Worm (Caenorhabditis elegans) whole organism, young adult: ENCODE measurements around the gene str-3.
A peak's percentile ranks its signal among the peaks of the same experiment; 100 is the strongest.

Source experiments
- C17E4.6 ChIP-seq: fragments of 200-800 bp; sonication (Bioruptor generic); IDR thresholded peaks from 2 replicates; pipeline ENCODE4 v1.3.6; 2022; ENCODE audit warnings: missing genetic modification reagents, missing genetic modification characterization, missing compliant biosample characterization
- F10E7.11 ChIP-seq: sonication (generic microtip); optimal IDR thresholded peaks from 2 replicates; lab custom pipeline; 2017; ENCODE audit warnings: mild to moderate bottlenecking, missing genetic modification characterization, moderate library complexity, missing compliant biosample characterization
- F49E8.2 ChIP-seq: sonication (generic microtip); optimal IDR thresholded peaks from 3 replicates; lab custom pipeline; 2017; ENCODE audit warnings: missing genetic modification characterization, mild to moderate bottlenecking, missing compliant biosample characterization, antibody characterized with exemption, moderate library complexity; ENCODE audit not compliant: insufficient read depth
- F52B5.7 ChIP-seq: sonication (generic microtip); optimal IDR thresholded peaks from 2 replicates; lab custom pipeline; 2016; ENCODE audit warnings: mild to moderate bottlenecking, missing genetic modification characterization, missing compliant biosample characterization
- F57C9.4 ChIP-seq: sonication (generic microtip); optimal IDR thresholded peaks from 2 replicates; lab custom pipeline; 2017; ENCODE audit warnings: mild to moderate bottlenecking, missing genetic modification characterization, missing compliant biosample characterization
- K11D2.4 ChIP-seq: fragments of 200-800 bp; sonication (Bioruptor generic); IDR thresholded peaks from 2 replicates; pipeline ENCODE4 v1.3.6; 2022; ENCODE audit warnings: missing genetic modification reagents, missing genetic modification characterization, missing compliant biosample characterization
- T26A5.8 ChIP-seq: sonication (generic microtip); optimal IDR thresholded peaks from 2 replicates; lab custom pipeline; 2016; ENCODE audit warnings: missing genetic modification characterization, missing compliant biosample characterization
- Y79H2A.3 ChIP-seq: fragments of 200-800 bp; sonication (Bioruptor generic); conservative IDR thresholded peaks from 2 replicates; pipeline ENCODE4 v1.3.6; 2022; ENCODE audit warnings: missing genetic modification reagents, missing genetic modification characterization, missing compliant biosample characterization
- ama-1 ChIP-seq, 3 experiments: fragments of 150-350 bp in 1 of 3; sonication (generic microtip) in 2 of 3; optimal IDR thresholded peaks; 2 replicates each; lab custom pipeline; 2014 to 2018; ENCODE audit warnings: missing biosample characterization in 2 of 3, missing genetic modification characterization in 2 of 3, missing genetic modification reagents in 2 of 3
- atf-7 ChIP-seq: sonication (generic microtip); optimal IDR thresholded peaks from 2 replicates; lab custom pipeline; 2017; ENCODE audit warnings: mild to moderate bottlenecking, missing genetic modification characterization, missing compliant biosample characterization
- attf-6 ChIP-seq: fragments of 200-800 bp; sonication (Bioruptor generic); IDR thresholded peaks from 2 replicates; pipeline ENCODE4 v1.3.6; 2022; ENCODE audit warnings: missing genetic modification reagents, missing genetic modification characterization, missing compliant biosample characterization
- bed-1 ChIP-seq: fragments of 200-800 bp; sonication (Bioruptor generic); IDR thresholded peaks from 2 replicates; pipeline ENCODE4 v1.3.6; 2022; ENCODE audit warnings: missing genetic modification reagents, missing genetic modification characterization, missing compliant biosample characterization
- bed-2 ChIP-seq: fragments of 200-800 bp; sonication (Bioruptor generic); IDR thresholded peaks from 2 replicates; pipeline ENCODE4 v1.3.6; 2022; ENCODE audit warnings: missing genetic modification reagents, missing genetic modification characterization, missing compliant biosample characterization
- cebp-1 ChIP-seq, 2 experiments: fragments of 200-800 bp in 1 of 2; sonication (Bioruptor generic) in 1 of 2; sonication (generic microtip) in 1 of 2; IDR thresholded peaks in 1 of 2; optimal IDR thresholded peaks in 1 of 2; 2 replicates each; pipeline versions ENCODE4 v1.3.6 to Lab custom; 2017 to 2022; ENCODE audit warnings: missing compliant biosample characterization in 2 of 2, missing genetic modification characterization in 2 of 2, mild to moderate bottlenecking in 1 of 2, missing genetic modification reagents in 1 of 2, moderate library complexity in 1 of 2
- ceh-27 ChIP-seq: fragments of 200-800 bp; sonication (Bioruptor generic); optimal IDR thresholded peaks from 2 replicates; lab custom pipeline; 2018; ENCODE audit warnings: mild to moderate bottlenecking, missing genetic modification characterization, moderate library complexity, missing compliant biosample characterization
- ceh-79 ChIP-seq: sonication (generic microtip); optimal IDR thresholded peaks from 2 replicates; lab custom pipeline; 2017; ENCODE audit warnings: mild to moderate bottlenecking, missing genetic modification characterization, missing compliant biosample characterization
- chd-7 ChIP-seq: sonication (generic microtip); optimal IDR thresholded peaks from 2 replicates; lab custom pipeline; 2016; ENCODE audit warnings: mild to moderate bottlenecking, missing genetic modification characterization, moderate library complexity, missing compliant biosample characterization
- die-1 ChIP-seq: sonication (generic microtip); optimal IDR thresholded peaks from 2 replicates; lab custom pipeline; 2016; ENCODE audit warnings: missing genotype, mild to moderate bottlenecking, missing genetic modification characterization, missing compliant biosample characterization
- dpff-1 ChIP-seq: sonication (generic microtip); optimal IDR thresholded peaks from 2 replicates; lab custom pipeline; 2017; ENCODE audit warnings: mild to moderate bottlenecking, missing genetic modification characterization, missing compliant biosample characterization
- dpl-1 ChIP-seq: fragments of 150-350 bp; optimal IDR thresholded peaks from 2 replicates; lab custom pipeline; 2014; ENCODE audit warnings: missing biosample characterization, missing genetic modification reagents, missing genetic modification characterization
- ekl-4 ChIP-seq: fragments of 200-800 bp; sonication (Bioruptor generic); IDR thresholded peaks from 2 replicates; pipeline ENCODE4 v1.3.6; 2022; ENCODE audit warnings: missing genetic modification reagents, missing genetic modification characterization, missing compliant biosample characterization
- fkh-3 ChIP-seq: sonication (generic microtip); optimal IDR thresholded peaks from 2 replicates; lab custom pipeline; 2016; ENCODE audit warnings: mild to moderate bottlenecking, missing genetic modification characterization, missing compliant biosample characterization
- him-1 ChIP-seq: sonication (generic microtip); optimal IDR thresholded peaks from 2 replicates; lab custom pipeline; 2016; ENCODE audit warnings: missing genotype, missing genetic modification reagents, missing genetic modification characterization, missing compliant biosample characterization
- hlh-26 ChIP-seq: fragments of 200-800 bp; sonication (Bioruptor generic); conservative IDR thresholded peaks from 2 replicates; pipeline ENCODE4 v1.3.6; 2022; ENCODE audit warnings: missing genetic modification reagents, missing genetic modification characterization, missing compliant biosample characterization
- hrde-1 ChIP-seq: sonication (generic microtip); optimal IDR thresholded peaks from 2 replicates; lab custom pipeline; 2016; ENCODE audit warnings: missing genetic modification characterization, mild to moderate bottlenecking, missing compliant biosample characterization, moderate library complexity, missing genotype, missing genetic modification reagents, borderline replicate concordance
- let-607 ChIP-seq, 2 experiments: fragments of 200-800 bp in 1 of 2; sonication (Bioruptor generic) in 1 of 2; sonication (generic microtip) in 1 of 2; optimal IDR thresholded peaks; 2 replicates each; lab custom pipeline; 2016 to 2018; ENCODE audit warnings: mild to moderate bottlenecking in 2 of 2, missing compliant biosample characterization in 2 of 2, missing genetic modification characterization in 2 of 2, moderate library complexity in 2 of 2, missing genotype in 1 of 2
- lin-54 ChIP-seq: fragments of 200-800 bp; sonication (Bioruptor generic); optimal IDR thresholded peaks from 2 replicates; lab custom pipeline; 2018; ENCODE audit warnings: mild to moderate bottlenecking, missing genetic modification characterization, missing compliant biosample characterization
- lsl-1 ChIP-seq: fragments of 200-800 bp; sonication (Bioruptor generic); optimal IDR thresholded peaks from 2 replicates; lab custom pipeline; 2018; ENCODE audit warnings: mild to moderate bottlenecking, missing genetic modification characterization, moderate library complexity, missing compliant biosample characterization
- nfya-2 ChIP-seq: fragments of 200-800 bp; sonication (Bioruptor generic); IDR thresholded peaks from 2 replicates; pipeline ENCODE4 v1.3.6; 2022; ENCODE audit warnings: missing genetic modification reagents, missing genetic modification characterization, missing compliant biosample characterization
- nfyb-1 ChIP-seq: fragments of 200-800 bp; sonication (Bioruptor generic); IDR thresholded peaks from 2 replicates; pipeline ENCODE4 v1.3.6; 2022; ENCODE audit warnings: missing genetic modification reagents, missing genetic modification characterization, missing compliant biosample characterization
- nhr-179 ChIP-seq: sonication (generic microtip); optimal IDR thresholded peaks from 2 replicates; lab custom pipeline; 2016; ENCODE audit warnings: mild to moderate bottlenecking, missing genetic modification characterization, missing compliant biosample characterization
- nhr-90 ChIP-seq: sonication (generic microtip); optimal IDR thresholded peaks from 2 replicates; lab custom pipeline; 2016; ENCODE audit warnings: missing genotype, mild to moderate bottlenecking, missing genetic modification characterization, missing compliant biosample characterization
- rec-8 ChIP-seq, 2 experiments: sonication (generic microtip); optimal IDR thresholded peaks; 2 replicates each; lab custom pipeline; 2016; ENCODE audit warnings: mild to moderate bottlenecking in 2 of 2, missing genetic modification characterization in 2 of 2, missing genetic modification reagents in 2 of 2, missing genotype in 2 of 2, missing biosample characterization in 1 of 2, missing compliant biosample characterization in 1 of 2, moderate library complexity in 1 of 2
- snpc-1.3 ChIP-seq: sonication (generic microtip); optimal IDR thresholded peaks from 2 replicates; lab custom pipeline; 2017; ENCODE audit warnings: missing genetic modification characterization, mild to moderate bottlenecking, missing compliant biosample characterization, antibody characterized with exemption, moderate library complexity, missing genotype, missing genetic modification reagents; ENCODE audit not compliant: insufficient read depth
- snpc-3.4 ChIP-seq: sonication (generic microtip); optimal IDR thresholded peaks from 2 replicates; lab custom pipeline; 2017; ENCODE audit warnings: missing genetic modification characterization, mild to moderate bottlenecking, missing compliant biosample characterization, antibody characterized with exemption, moderate library complexity, missing genotype, missing genetic modification reagents
- snpc-4 ChIP-seq, 5 experiments: fragments of 150-350 bp in 1 of 5; sonication (generic microtip) in 4 of 5; optimal IDR thresholded peaks; 2 replicates each; lab custom pipeline; 2014 to 2018; ENCODE audit warnings: missing genetic modification characterization in 5 of 5, missing biosample characterization in 3 of 5, antibody characterized with exemption in 2 of 5, mild to moderate bottlenecking in 2 of 5, missing compliant biosample characterization in 2 of 5, missing genotype in 2 of 5, moderate library complexity in 2 of 5, missing genetic modification reagents in 1 of 5
- sptf-2 ChIP-seq: fragments of 200-800 bp; sonication (Bioruptor generic); optimal IDR thresholded peaks from 2 replicates; lab custom pipeline; 2018; ENCODE audit warnings: mild to moderate bottlenecking, missing genetic modification characterization, missing compliant biosample characterization
- tbp1 ChIP-seq: fragments of 200-800 bp; sonication (Bioruptor generic); optimal IDR thresholded peaks from 2 replicates; lab custom pipeline; 2018; ENCODE audit warnings: mild to moderate bottlenecking, missing genetic modification characterization, missing compliant biosample characterization
- zfh-2 ChIP-seq: fragments of 200-800 bp; sonication (Bioruptor generic); conservative IDR thresholded peaks from 2 replicates; pipeline ENCODE4 v1.3.6; 2022; ENCODE audit warnings: missing genetic modification reagents, missing genetic modification characterization, missing compliant biosample characterization
- ztf-22 ChIP-seq: fragments of 200-800 bp; sonication (Bioruptor generic); optimal IDR thresholded peaks from 2 replicates; lab custom pipeline; 2018; ENCODE audit warnings: mild to moderate bottlenecking, missing genetic modification characterization, moderate library complexity, missing compliant biosample characterization
- ztf-26 ChIP-seq: sonication (generic microtip); optimal IDR thresholded peaks from 2 replicates; lab custom pipeline; 2017; ENCODE audit warnings: missing genetic modification characterization, missing compliant biosample characterization

Gene str-3

ce11 chrIV:11145929-11146339, 45.8 kb upstream of the str-3 start (continued):
- TF ChIP-seq nhr-90 (tag; lab: Kevin White, UChicago) (peak; percentile 24), nfya-2 (GFP tag; lab: Robert Waterston, UW) (peak; percentile 73; the same call in 1 of the 2 replicates), chd-7 (tag; lab: Kevin White, UChicago) (peak; percentile 63), cebp-1 (GFP tag; IDR thresholded peaks at IDR 0.05; lab: Robert Waterston, UW) (no peak), cebp-1 (tag; optimal IDR thresholded peaks at IDR 0.05; lab: Kevin White, UChicago) (peak; percentile 28), ztf-26 (tag; lab: Kevin White, UChicago) (peak; percentile 2), F52B5.7 (tag; lab: Kevin White, UChicago) (peak; percentile 84), ceh-79 (tag; lab: Kevin White, UChicago) (peak; percentile 57), lin-54 (GFP tag; lab: Kevin White, UChicago) (peak; percentile 46), K11D2.4 (GFP tag; lab: Robert Waterston, UW) (no peak), nhr-179 (tag; lab: Kevin White, UChicago) (no peak), ekl-4 (GFP tag; lab: Robert Waterston, UW) (peak; percentile 72), ztf-22 (no peak), snpc-1.3 (tag; lab: Kevin White, UChicago) (peak; percentile 26), F10E7.11 (peak; percentile 91), snpc-3.4 (tag; lab: Kevin White, UChicago) (peak; percentile 53), dpl-1 (GFP tag; lab: Kevin White, UChicago) (no peak), snpc-4 (GFP tag; optimal IDR thresholded peaks at IDR 0.05; lab: Kevin White, UChicago) (peak; percentile 54), snpc-4 (tag; optimal IDR thresholded peaks at IDR 0.05; lab: Kevin White, UChicago) (peak in 2 of 4 experiments; percentile 37 to 45), Y79H2A.3 (GFP tag; lab: Robert Waterston, UW) (0 out of 2 replicates have a peak, but pooled peaks have one; percentile 39), attf-6 (GFP tag; lab: Robert Waterston, UW) (peak; percentile 78; the same call in 1 of the 2 replicates), him-1 (tag; lab: Kevin White, UChicago) (peak; percentile 64), fkh-3 (peak; percentile 57), die-1 (tag; lab: Kevin White, UChicago) (peak; percentile 35), tbp1 (GFP tag; lab: Kevin White, UChicago) (peak; percentile 42), nfyb-1 (GFP tag; lab: Robert Waterston, UW) (peak; percentile 21; the same call in 1 of the 2 replicates), rec-8 (tag; optimal IDR thresholded peaks at IDR 0.05; lab: Kevin White, UChicago) (peak in 1 of 2 experiments; percentile 53), ceh-27 (GFP tag; lab: Kevin White, UChicago) (no peak), atf-7 (tag; lab: Kevin White, UChicago) (peak; percentile 46), ama-1 (optimal IDR thresholded peaks at IDR 0.05; lab: Kevin White, UChicago) (no peak), ama-1 (GFP tag; optimal IDR thresholded peaks at IDR 0.05; lab: Kevin White, UChicago) (peak in 1 of 2 experiments; percentile 63), zfh-2 (no peak), dpff-1 (tag; lab: Kevin White, UChicago) (peak; percentile 91), hlh-26 (GFP tag; lab: Robert Waterston, UW) (no peak), F57C9.4 (peak; percentile 76), let-607 (tag; optimal IDR thresholded peaks at IDR 0.05; lab: Kevin White, UChicago) (no peak), bed-1 (GFP tag; lab: Robert Waterston, UW) (no peak), lsl-1 (peak; percentile 37), C17E4.6 (no peak), T26A5.8 (tag; lab: Kevin White, UChicago) (peak; percentile 59), bed-2 (GFP tag; lab: Robert Waterston, UW) (no peak), sptf-2 (GFP tag; lab: Kevin White, UChicago) (no peak), hrde-1 (tag; lab: Kevin White, UChicago) (peak; percentile 89), F49E8.2 (tag; lab: Kevin White, UChicago) (peak; percentile 94)
